Worm (Caenorhabditis elegans) whole organism, L1 larva: ENCODE results near the gene C33D9.6.

Source experiments
- C04F5.9 ChIP-seq: sonication (generic microtip); optimal IDR thresholded peaks from 2 replicates; lab custom pipeline; 2016; ENCODE audit warnings: missing genetic modification characterization, missing compliant biosample characterization
- Y116A8C.19 ChIP-seq: sonication (generic microtip); optimal IDR thresholded peaks from 2 replicates; lab custom pipeline; 2016; ENCODE audit warnings: missing compliant biosample characterization, missing genetic modification characterization, borderline replicate concordance
- aha-1 ChIP-seq: fragments of 150-350 bp; optimal IDR thresholded peaks from 2 replicates; lab custom pipeline; 2014; ENCODE audit warnings: missing biosample characterization, missing genetic modification characterization
- ceh-88 ChIP-seq: fragments of 200-800 bp; sonication (Bioruptor generic); IDR thresholded peaks from 2 replicates; pipeline ENCODE4 v1.3.6; 2022; ENCODE audit warnings: missing genetic modification characterization, missing compliant biosample characterization
- efl-1 ChIP-seq, 4 experiments: fragments of 150-350 bp; optimal IDR thresholded peaks in 3 of 4; peaks in 1 of 4; 1 replicate in 1 of 4; 2 replicates in 3 of 4; lab custom pipeline; 2014; ENCODE audit warnings: missing biosample characterization in 2 of 4, missing genetic modification characterization in 2 of 4, missing genetic modification reagents in 2 of 4
- efl-3 ChIP-seq: fragments of 200-800 bp; sonication (Bioruptor generic); optimal IDR thresholded peaks from 2 replicates; lab custom pipeline; 2018; ENCODE audit warnings: mild to moderate bottlenecking, missing genetic modification characterization, missing compliant biosample characterization
- egl-13 ChIP-seq: sonication (generic microtip); optimal IDR thresholded peaks from 2 replicates; lab custom pipeline; 2016; ENCODE audit warnings: missing genotype, missing genetic modification reagents, missing genetic modification characterization, missing compliant biosample characterization
- elt-2 ChIP-seq: sonication (generic microtip); optimal IDR thresholded peaks from 2 replicates; lab custom pipeline; 2016; ENCODE audit warnings: missing genetic modification characterization, mild to moderate bottlenecking, inconsistent platforms, missing compliant biosample characterization, missing genetic modification reagents
- grh-1 ChIP-seq: fragments of 200-800 bp; sonication (Bioruptor generic); IDR thresholded peaks from 2 replicates; pipeline ENCODE4 v1.3.6; 2022; ENCODE audit warnings: missing genetic modification reagents, missing genetic modification characterization, missing compliant biosample characterization
- hlh-17 ChIP-seq: fragments of 200-800 bp; sonication (Bioruptor generic); optimal IDR thresholded peaks from 2 replicates; lab custom pipeline; 2018; ENCODE audit warnings: missing genetic modification characterization, mild to moderate bottlenecking, missing compliant biosample characterization, moderate library complexity, borderline replicate concordance
- hpl-2 ChIP-seq: fragments of 150-350 bp; optimal IDR thresholded peaks from 2 replicates; lab custom pipeline; 2014; ENCODE audit warnings: missing biosample characterization, missing genetic modification reagents, missing genetic modification characterization
- jun-1 ChIP-seq: fragments of 150-350 bp; optimal IDR thresholded peaks from 2 replicates; lab custom pipeline; 2014; ENCODE audit warnings: missing biosample characterization, missing genetic modification reagents, missing genetic modification characterization
- lin-15B ChIP-seq: fragments of 150-350 bp; sonication (generic microtip); optimal IDR thresholded peaks from 3 replicates; lab custom pipeline; 2014; ENCODE audit warnings: missing biosample characterization, missing genetic modification characterization
- lin-35 ChIP-seq, 2 experiments: fragments of 150-350 bp; optimal IDR thresholded peaks; 2 replicates each; lab custom pipeline; 2014; ENCODE audit warnings: missing biosample characterization in 2 of 2, missing genetic modification characterization in 2 of 2, missing genetic modification reagents in 2 of 2
- lsy-2 ChIP-seq, 2 experiments: fragments of 150-350 bp; optimal IDR thresholded peaks; 2 replicates each; lab custom pipeline; 2014; ENCODE audit warnings: missing biosample characterization in 2 of 2, missing genetic modification characterization in 2 of 2
- mef-2 ChIP-seq: fragments of 150-350 bp; optimal IDR thresholded peaks from 2 replicates; lab custom pipeline; 2014; ENCODE audit warnings: missing biosample characterization, missing genetic modification characterization
- nhr-20 ChIP-seq: sonication (generic microtip); optimal IDR thresholded peaks from 2 replicates; lab custom pipeline; 2016; ENCODE audit warnings: mild to moderate bottlenecking, missing genetic modification characterization, missing compliant biosample characterization
- nhr-28 ChIP-seq: fragments of 150-350 bp; optimal IDR thresholded peaks from 2 replicates; lab custom pipeline; 2014; ENCODE audit warnings: missing biosample characterization, missing genetic modification characterization
- nhr-71 ChIP-seq: sonication (generic microtip); optimal IDR thresholded peaks from 2 replicates; lab custom pipeline; 2016; ENCODE audit warnings: mild to moderate bottlenecking, missing genetic modification characterization, moderate library complexity, missing compliant biosample characterization
- nhr-77 ChIP-seq: fragments of 150-350 bp; optimal IDR thresholded peaks from 2 replicates; lab custom pipeline; 2014; ENCODE audit warnings: missing biosample characterization, missing genetic modification characterization
- nhr-85 ChIP-seq: sonication (generic microtip); peaks from one replicate; lab custom pipeline; 2016; ENCODE audit warnings: missing genetic modification characterization, inconsistent platforms, missing compliant biosample characterization
- pqm-1 ChIP-seq: sonication (generic microtip); optimal IDR thresholded peaks from 3 replicates; lab custom pipeline; 2017; ENCODE audit warnings: missing biosample characterization, missing genetic modification characterization
- rnt-1 ChIP-seq: sonication (generic microtip); optimal IDR thresholded peaks from 2 replicates; lab custom pipeline; 2016; ENCODE audit warnings: mild to moderate bottlenecking, missing genetic modification characterization, moderate library complexity, missing compliant biosample characterization
- snu-23 ChIP-seq: sonication (generic microtip); optimal IDR thresholded peaks from 2 replicates; lab custom pipeline; 2016; ENCODE audit warnings: missing genetic modification characterization, missing compliant biosample characterization
- sptf-1 ChIP-seq: fragments of 150-350 bp; optimal IDR thresholded peaks from 2 replicates; lab custom pipeline; 2014; ENCODE audit warnings: missing biosample characterization, missing genetic modification characterization
- sup-37 ChIP-seq: fragments of 200-800 bp; sonication (Bioruptor generic); optimal IDR thresholded peaks from 2 replicates; lab custom pipeline; 2018; ENCODE audit warnings: mild to moderate bottlenecking, missing genetic modification characterization, missing compliant biosample characterization
- swsn-7 ChIP-seq: sonication (generic microtip); optimal IDR thresholded peaks from 2 replicates; lab custom pipeline; 2016; ENCODE audit warnings: missing genetic modification characterization, missing compliant biosample characterization
- tlp-1 ChIP-seq: fragments of 150-350 bp; optimal IDR thresholded peaks from 2 replicates; lab custom pipeline; 2014; ENCODE audit warnings: missing biosample characterization, missing genetic modification characterization
- unc-98 ChIP-seq: fragments of 200-800 bp; sonication (Bioruptor generic); IDR thresholded peaks from 2 replicates; pipeline ENCODE4 v1.3.6; 2022; ENCODE audit warnings: missing genetic modification characterization, missing compliant biosample characterization
- zag-1 ChIP-seq: fragments of 150-350 bp; optimal IDR thresholded peaks from 2 replicates; lab custom pipeline; 2014; ENCODE audit warnings: missing biosample characterization, missing genetic modification characterization
- ztf-11 ChIP-seq, 2 experiments: sonication (generic microtip); optimal IDR thresholded peaks; 2 replicates each; lab custom pipeline; 2016 to 2017; ENCODE audit warnings: missing genetic modification characterization in 2 of 2, missing biosample characterization in 1 of 2, missing compliant biosample characterization in 1 of 2
- ztf-4 ChIP-seq: fragments of 150-350 bp; optimal IDR thresholded peaks from 2 replicates; lab custom pipeline; 2014; ENCODE audit warnings: missing biosample characterization, missing genetic modification characterization

C33D9.6 gene

ce11 chrIV:8739294-8739693, 38.7 kb downstream of the C33D9.6 start, which contains the start of gene F21D5.5:
F21D5.5 (minus strand) TSS chrIV:8739394.
- TF ChIP-seq jun-1 (tag; lab: Kevin White, UChicago): no peak
- TF ChIP-seq hlh-17 (GFP tag; lab: Kevin White, UChicago): no peak
- TF ChIP-seq hpl-2 (GFP tag; lab: Kevin White, UChicago): no peak
- no peak for TF ChIP-seq tlp-1
- no peak for TF ChIP-seq ztf-11 (tag; optimal IDR thresholded peaks at IDR 0.05; lab: Kevin White, UChicago)
- TF ChIP-seq ceh-88 (GFP tag; lab: Robert Waterston, UW): no peak
- TF ChIP-seq pqm-1 (tag; lab: Kevin White, UChicago): no peak
- no peak for TF ChIP-seq egl-13 (tag; lab: Kevin White, UChicago)
- no peak for TF ChIP-seq nhr-77 (tag; lab: Kevin White, UChicago)
- TF ChIP-seq lsy-2 (tag; optimal IDR thresholded peaks at IDR 0.05; lab: Kevin White, UChicago): no peak
- no peak for TF ChIP-seq mef-2 (tag; lab: Kevin White, UChicago)
- TF ChIP-seq nhr-28 (tag; lab: Kevin White, UChicago): no peak

ce11 chrIV:8737787-8738186, 40.2 kb downstream of the C33D9.6 start, which contains the start of gene F21D5.4:
F21D5.4 (plus strand) TSS chrIV:8738087.
- TF ChIP-seq zag-1 (tag; lab: Kevin White, UChicago) (no peak), efl-1 (optimal IDR thresholded peaks at IDR 0.05; lab: Kevin White, UChicago) (no peak), efl-1 (GFP tag; optimal IDR thresholded peaks at IDR 0.05 in 1 of 2; lab: Kevin White, UChicago) (peak in 1 of 2 experiments; percentile 45)

- TF ChIP-seq lin-35 (GFP tag; optimal IDR thresholded peaks at IDR 0.05; lab: Kevin White, UChicago): peak; percentile 17 to 21
- TF ChIP-seq efl-1 (optimal IDR thresholded peaks at IDR 0.05; lab: Kevin White, UChicago): peak; percentile 25 to 38
- no peak for TF ChIP-seq efl-1 (GFP tag; optimal IDR thresholded peaks at IDR 0.05 in 1 of 2; lab: Kevin White, UChicago)
- peak; percentile 72 for TF ChIP-seq nhr-85 (tag; lab: Kevin White, UChicago)
- no peak for TF ChIP-seq nhr-20 (tag; lab: Kevin White, UChicago)
- TF ChIP-seq sup-37: no peak
- peak in 1 of 2 experiments; percentile 31 for TF ChIP-seq lsy-2 (tag; optimal IDR thresholded peaks at IDR 0.05; lab: Kevin White, UChicago)
- TF ChIP-seq swsn-7 (tag; lab: Kevin White, UChicago): peak; percentile 4
Measured at ce11 chrIV:8737354-8737753, 40.6 kb downstream of the C33D9.6 start.

ce11 chrIV:8730469-8730868, 47.5 kb downstream of the C33D9.6 start, which contains the start of gene F21D5.3:
F21D5.3 (plus strand) TSS chrIV:8730815.
- TF ChIP-seq nhr-71 (tag; lab: Kevin White, UChicago) (peak; percentile 11), pqm-1 (tag; lab: Kevin White, UChicago) (peak; percentile 43), egl-13 (tag; lab: Kevin White, UChicago) (no peak), lin-35 (GFP tag; optimal IDR thresholded peaks at IDR 0.05; lab: Kevin White, UChicago) (peak in 1 of 2 experiments; percentile 42), elt-2 (peak; percentile 93), sptf-1 (tag; lab: Kevin White, UChicago) (no peak), C04F5.9 (tag; lab: Kevin White, UChicago) (no peak), unc-98 (no peak)

- TF ChIP-seq nhr-77 (tag; lab: Kevin White, UChicago): no peak
- peak in 1 of 2 experiments; percentile 0 for TF ChIP-seq lin-35 (GFP tag; optimal IDR thresholded peaks at IDR 0.05; lab: Kevin White, UChicago)
- TF ChIP-seq aha-1 (tag; lab: Kevin White, UChicago): no peak
- TF ChIP-seq hlh-17 (GFP tag; lab: Kevin White, UChicago): no peak
- peak; percentile 86 for TF ChIP-seq elt-2
- TF ChIP-seq jun-1 (tag; lab: Kevin White, UChicago): no peak
- TF ChIP-seq efl-3 (GFP tag; lab: Kevin White, UChicago): no peak
- no peak for TF ChIP-seq lsy-2 (tag; optimal IDR thresholded peaks at IDR 0.05; lab: Kevin White, UChicago)
- TF ChIP-seq Y116A8C.19 (tag; lab: Kevin White, UChicago): no peak
- TF ChIP-seq ztf-4 (tag; lab: Kevin White, UChicago): no peak
- TF ChIP-seq grh-1 (GFP tag; lab: Robert Waterston, UW): no peak
- no peak for TF ChIP-seq rnt-1 (tag; lab: Kevin White, UChicago)
- no peak for TF ChIP-seq lin-15B
- no peak for TF ChIP-seq snu-23
- TF ChIP-seq, all 84 proteins: peak for 2
Measured at ce11 chrIV:8729636-8730035, 48.3 kb downstream of the C33D9.6 start.
